Fruit fly (Drosophila melanogaster) whole organism, embryonic: Measurements from ENCODE around the gene Ir68b.
A peak's percentile ranks its signal among the peaks of the same experiment; 100 is the strongest.

Experiments
- ATbp ChIP-seq: fragments of 200-800 bp; sonication (Bioruptor generic); optimal IDR thresholded peaks from 2 replicates; lab custom pipeline; 2017; ENCODE audit warnings: missing biosample characterization, mild to moderate bottlenecking, missing genetic modification characterization, missing genetic modification reagents
- Asciz ChIP-seq: fragments of 200-800 bp; sonication (Bioruptor generic); optimal IDR thresholded peaks from 2 replicates; lab custom pipeline; 2017; ENCODE audit warnings: missing biosample characterization, mild to moderate bottlenecking, missing genetic modification characterization, missing genetic modification reagents
- CG1024 ChIP-seq: fragments of 200-800 bp; sonication (Bioruptor generic); IDR thresholded peaks from 2 replicates; pipeline ENCODE4 v1.3.6; 2022; ENCODE audit warnings: missing biosample characterization, missing genetic modification characterization
- CG10654 ChIP-seq: fragments of 200-800 bp; sonication (Bioruptor generic); optimal IDR thresholded peaks from 2 replicates; lab custom pipeline; 2016; ENCODE audit warnings: missing biosample characterization, missing genetic modification characterization
- CG1233 ChIP-seq: fragments of 200-800 bp; sonication (Bioruptor generic); optimal IDR thresholded peaks from 4 replicates; lab custom pipeline; 2018; ENCODE audit warnings: missing biosample characterization, mild to moderate bottlenecking, missing genetic modification characterization
- CG13123 ChIP-seq: fragments of 200-800 bp; sonication (Bioruptor generic); optimal IDR thresholded peaks from 2 replicates; lab custom pipeline; 2016; ENCODE audit warnings: missing biosample characterization, missing genetic modification characterization
- CG13287 ChIP-seq: fragments of 200-800 bp; sonication (Bioruptor generic); IDR thresholded peaks from 2 replicates; pipeline ENCODE4 v1.3.6; 2022; ENCODE audit warnings: missing biosample characterization, missing genetic modification characterization; ENCODE audit not compliant: partially characterized antibody
- CG14710 ChIP-seq: fragments of 200-800 bp; sonication (Bioruptor generic); optimal IDR thresholded peaks from 3 replicates; lab custom pipeline; 2019; ENCODE audit warnings: missing biosample characterization, mild to moderate bottlenecking, missing genetic modification characterization, moderate library complexity
- CG1602 ChIP-seq: fragments of 200-800 bp; sonication (Bioruptor generic); optimal IDR thresholded peaks from 3 replicates; lab custom pipeline; 2016; ENCODE audit warnings: missing biosample characterization, missing genetic modification characterization
- CG16863 ChIP-seq: fragments of 200-800 bp; sonication (Bioruptor generic); optimal IDR thresholded peaks from 3 replicates; lab custom pipeline; 2016; ENCODE audit warnings: missing biosample characterization, missing genetic modification characterization
- CG17328 ChIP-seq: fragments of 200-800 bp; sonication (Bioruptor generic); IDR thresholded peaks from 2 replicates; pipeline ENCODE4 v1.3.6; 2022; ENCODE audit warnings: missing biosample characterization, missing genetic modification characterization
- CG30020 ChIP-seq: fragments of 200-800 bp; optimal IDR thresholded peaks from 2 replicates; lab custom pipeline; 2019; ENCODE audit warnings: missing biosample characterization, mild to moderate bottlenecking, missing genetic modification characterization, moderate library complexity
- CG32532 ChIP-seq: fragments of 200-800 bp; sonication (Bioruptor generic); IDR thresholded peaks from 2 replicates; pipeline ENCODE4 v1.3.6; 2022; ENCODE audit warnings: missing biosample characterization, missing genetic modification characterization
- CG34224 ChIP-seq: fragments of 200-800 bp; sonication (Bioruptor generic); IDR thresholded peaks from 3 replicates; pipeline ENCODE4 v1.3.6; 2022; ENCODE audit warnings: missing biosample characterization, missing genetic modification characterization; ENCODE audit not compliant: partially characterized antibody
- CG34422 ChIP-seq: fragments of 200-800 bp; sonication (Bioruptor generic); IDR thresholded peaks from 3 replicates; pipeline ENCODE4 v1.3.6; 2022; ENCODE audit warnings: missing biosample characterization, missing genetic modification characterization
- CG6813 ChIP-seq: fragments of 200-800 bp; sonication (Bioruptor generic); optimal IDR thresholded peaks from 2 replicates; lab custom pipeline; 2017; ENCODE audit warnings: missing biosample characterization, missing genetic modification characterization, mild to moderate bottlenecking, moderate library complexity, missing genetic modification reagents
- CG8281 ChIP-seq: fragments of 200-800 bp; sonication (Bioruptor generic); optimal IDR thresholded peaks from 2 replicates; lab custom pipeline; 2018; ENCODE audit warnings: missing biosample characterization, mild to moderate bottlenecking, missing genetic modification characterization, moderate library complexity
- CHES-1-like ChIP-seq: fragments of 200-800 bp; sonication (Bioruptor generic); optimal IDR thresholded peaks from 2 replicates; lab custom pipeline; 2016; ENCODE audit warnings: missing biosample characterization, missing genetic modification characterization
- Dip2 ChIP-seq: fragments of 200-800 bp; sonication (Bioruptor generic); IDR thresholded peaks from 2 replicates; pipeline ENCODE4 v1.3.6; 2022; ENCODE audit warnings: missing biosample characterization, missing genetic modification characterization
- Dll ChIP-seq: fragments of 200-800 bp; sonication (Bioruptor generic); IDR thresholded peaks from 4 replicates; pipeline ENCODE4 v1.3.6; 2022; ENCODE audit warnings: missing biosample characterization, missing genetic modification characterization; ENCODE audit not compliant: partially characterized antibody
- Fer2 ChIP-seq: fragments of 200-800 bp; sonication (Bioruptor generic); optimal IDR thresholded peaks from 2 replicates; lab custom pipeline; 2018; ENCODE audit warnings: missing biosample characterization, mild to moderate bottlenecking, missing genetic modification characterization, moderate library complexity
- H15 ChIP-seq: fragments of 200-800 bp; sonication (Bioruptor generic); IDR thresholded peaks from 3 replicates; pipeline ENCODE4 v1.3.6; 2022; ENCODE audit warnings: missing biosample characterization, missing genetic modification characterization
- Hr3 ChIP-seq: fragments of 200-800 bp; sonication (Bioruptor generic); optimal IDR thresholded peaks from 3 replicates; lab custom pipeline; 2016; ENCODE audit warnings: missing biosample characterization, missing genetic modification characterization
- NC2α ChIP-seq: fragments of 200-800 bp; sonication (Bioruptor generic); optimal IDR thresholded peaks from 2 replicates; lab custom pipeline; 2016; ENCODE audit warnings: missing biosample characterization, missing genetic modification characterization
- Optix ChIP-seq: fragments of 200-800 bp; sonication (Bioruptor generic); IDR thresholded peaks from 3 replicates; pipeline ENCODE4 v1.3.6; 2022; ENCODE audit warnings: missing biosample characterization, missing genetic modification characterization
- PHDP ChIP-seq: fragments of 200-800 bp; sonication (Bioruptor generic); optimal IDR thresholded peaks from 3 replicates; lab custom pipeline; 2018; ENCODE audit warnings: missing biosample characterization, mild to moderate bottlenecking, missing genetic modification characterization, moderate library complexity
- Rfx ChIP-seq: fragments of 200-800 bp; sonication (Bioruptor generic); IDR thresholded peaks from 2 replicates; pipeline ENCODE4 v1.3.6; 2022; ENCODE audit warnings: missing biosample characterization, missing genetic modification characterization
- Sry-β ChIP-seq: fragments of 200-800 bp; sonication (Bioruptor generic); optimal IDR thresholded peaks from 2 replicates; lab custom pipeline; 2018; ENCODE audit warnings: missing biosample characterization, mild to moderate bottlenecking, missing genetic modification characterization, moderate library complexity
- Trl ChIP-seq, 3 experiments: fragments of >200 bp in 2 of 3; fragments of 200-800 bp in 1 of 3; sonication (Bioruptor generic) in 1 of 3; optimal IDR thresholded peaks; 2 replicates in 1 of 3; 3 replicates in 2 of 3; lab custom pipeline; 2016 to 2017; ENCODE audit warnings: missing biosample characterization in 1 of 3, missing genetic modification characterization in 1 of 3
- ash1 ChIP-seq: fragments of 200-800 bp; sonication (Bioruptor generic); optimal IDR thresholded peaks from 2 replicates; lab custom pipeline; 2018; ENCODE audit warnings: missing biosample characterization, mild to moderate bottlenecking, missing genetic modification characterization
- cwo ChIP-seq: fragments of 200-800 bp; sonication (Bioruptor generic); optimal IDR thresholded peaks from 3 replicates; lab custom pipeline; 2017; ENCODE audit warnings: missing biosample characterization, missing genetic modification characterization, mild to moderate bottlenecking, moderate library complexity, missing genetic modification reagents
- dpn ChIP-seq, 2 experiments: fragments of 200-800 bp; sonication (Bioruptor generic); optimal IDR thresholded peaks; 3 replicates each; lab custom pipeline; 2016; ENCODE audit warnings: missing biosample characterization in 2 of 2, missing genetic modification characterization in 2 of 2
- emc ChIP-seq: fragments of 200-800 bp; sonication (Bioruptor generic); optimal IDR thresholded peaks from 2 replicates; lab custom pipeline; 2016; ENCODE audit warnings: missing biosample characterization, missing genetic modification characterization
- ems ChIP-seq: fragments of 200-800 bp; sonication (Bioruptor generic); optimal IDR thresholded peaks from 3 replicates; lab custom pipeline; 2016; ENCODE audit warnings: missing biosample characterization, missing genetic modification characterization
- jigr1 ChIP-seq: fragments of 200-800 bp; sonication (Bioruptor generic); IDR thresholded peaks from 3 replicates; pipeline ENCODE4 v1.3.6; 2022; ENCODE audit warnings: missing biosample characterization, missing genetic modification characterization
- kah ChIP-seq: fragments of 200-800 bp; sonication (Bioruptor generic); optimal IDR thresholded peaks from 2 replicates; lab custom pipeline; 2018; ENCODE audit warnings: missing biosample characterization, mild to moderate bottlenecking, missing genetic modification characterization
- kni ChIP-seq: fragments of 200-800 bp; sonication (Bioruptor generic); optimal IDR thresholded peaks from 3 replicates; lab custom pipeline; 2017; ENCODE audit warnings: mild to moderate bottlenecking, missing biosample characterization, missing genetic modification reagents, missing genetic modification characterization
- lbe ChIP-seq: fragments of 200-800 bp; sonication (Bioruptor generic); optimal IDR thresholded peaks from 2 replicates; lab custom pipeline; 2016; ENCODE audit warnings: missing biosample characterization, mild to moderate bottlenecking, missing genetic modification characterization
- oc ChIP-seq: fragments of 200-800 bp; sonication (Bioruptor generic); optimal IDR thresholded peaks from 2 replicates; lab custom pipeline; 2018; ENCODE audit warnings: missing biosample characterization, mild to moderate bottlenecking, missing genetic modification characterization, moderate library complexity
- pfk ChIP-seq: fragments of 200-800 bp; sonication (Bioruptor generic); optimal IDR thresholded peaks from 2 replicates; lab custom pipeline; 2018; ENCODE audit warnings: missing biosample characterization, mild to moderate bottlenecking, missing genetic modification characterization, moderate library complexity
- pnt ChIP-seq: fragments of 200-800 bp; sonication (Bioruptor generic); optimal IDR thresholded peaks from 3 replicates; lab custom pipeline; 2016; ENCODE audit warnings: missing biosample characterization, missing genetic modification characterization
- ranshi ChIP-seq: fragments of 200-800 bp; sonication (Bioruptor generic); IDR thresholded peaks from 2 replicates; pipeline ENCODE4 v1.3.6; 2022; ENCODE audit warnings: missing biosample characterization, missing genetic modification characterization
- salm ChIP-seq: fragments of 200-800 bp; sonication (Bioruptor generic); optimal IDR thresholded peaks from 2 replicates; lab custom pipeline; 2018; ENCODE audit warnings: missing biosample characterization, mild to moderate bottlenecking, missing genetic modification characterization
- sima ChIP-seq: fragments of 200-800 bp; sonication (Bioruptor generic); optimal IDR thresholded peaks from 2 replicates; lab custom pipeline; 2016; ENCODE audit warnings: missing biosample characterization, missing genetic modification characterization
- slbo ChIP-seq: fragments of 200-800 bp; sonication (Bioruptor generic); IDR thresholded peaks from 2 replicates; pipeline ENCODE4 v1.3.6; 2022; ENCODE audit warnings: missing biosample characterization, missing genetic modification characterization
- tx ChIP-seq: fragments of 200-800 bp; sonication (Bioruptor generic); optimal IDR thresholded peaks from 2 replicates; lab custom pipeline; 2016; ENCODE audit warnings: missing biosample characterization, missing genetic modification characterization
- vnd ChIP-seq: fragments of 200-800 bp; sonication (Bioruptor generic); IDR thresholded peaks from 3 replicates; pipeline ENCODE4 v1.3.6; 2022; ENCODE audit warnings: missing biosample characterization, missing genetic modification characterization; ENCODE audit not compliant: partially characterized antibody
- zf30C ChIP-seq: fragments of 200-800 bp; sonication (Bioruptor generic); optimal IDR thresholded peaks from 3 replicates; lab custom pipeline; 2018; ENCODE audit warnings: missing biosample characterization, mild to moderate bottlenecking, missing genetic modification characterization

The Ir68b gene

dm6 chr3L:12111081-12111958 is 15.9 kb downstream of the Ir68b start (continued):
- TF ChIP-seq CG6813 (peak; percentile 54), kni (GFP tag; lab: Kevin White, UChicago) (peak; percentile 87), CG13287 (GFP tag; lab: Robert Waterston, UW) (no peak), CG34422 (peak; percentile 69; the same call in 2 of the 3 replicates), Dip2 (no peak), dpn (GFP tag; optimal IDR thresholded peaks at IDR 0.05; lab: Kevin White, UChicago) (peak in 1 of 2 experiments; percentile 68), Dll (GFP tag; lab: Robert Waterston, UW) (no peak), ATbp (peak; percentile 47), H15 (GFP tag; lab: Robert Waterston, UW) (0 out of 3 replicates have a peak, but pooled peaks have one; percentile 46), CG8281 (tag; lab: Kevin White, UChicago) (peak; percentile 71), CG32532 (GFP tag; lab: Robert Waterston, UW) (peak; percentile 63), CHES-1-like (GFP tag; lab: Kevin White, UChicago) (peak; percentile 6), cwo (peak; percentile 77), Rfx (GFP tag; lab: Robert Waterston, UW) (peak; percentile 68; the same call in 1 of the 2 replicates), CG30020 (peak; percentile 77), tx (GFP tag; lab: Kevin White, UChicago) (no peak), pfk (GFP tag; lab: Kevin White, UChicago) (no peak), CG1233 (peak; percentile 86), Trl (optimal IDR thresholded peaks at IDR 0.05; lab: Kevin White, UChicago) (peak; percentile 53 to 75), Trl (GFP tag; optimal IDR thresholded peaks at IDR 0.05; lab: Kevin White, UChicago) (peak; percentile 25), Hr3 (peak; percentile 81), ranshi (GFP tag; lab: Robert Waterston, UW) (no peak), jigr1 (no peak; the same call in 2 of the 3 replicates), CG14710 (tag; lab: Kevin White, UChicago) (peak; percentile 94), ems (GFP tag; lab: Kevin White, UChicago) (peak; percentile 59), emc (GFP tag; lab: Kevin White, UChicago) (no peak), CG1024 (GFP tag; lab: Robert Waterston, UW) (no peak), PHDP (tag; lab: Kevin White, UChicago) (peak; percentile 93), CG13123 (GFP tag; lab: Kevin White, UChicago) (peak; percentile 57), lbe (GFP tag; lab: Kevin White, UChicago) (no peak), Sry-β (GFP tag; lab: Kevin White, UChicago) (no peak), CG34224 (GFP tag; lab: Robert Waterston, UW) (no peak), Optix (GFP tag; lab: Robert Waterston, UW) (no peak), CG17328 (GFP tag; lab: Robert Waterston, UW) (peak; percentile 73), Fer2 (tag; lab: Kevin White, UChicago) (peak; percentile 39), CG16863 (peak; percentile 14), kah (GFP tag; lab: Kevin White, UChicago) (peak; percentile 59), oc (tag; lab: Kevin White, UChicago) (peak; percentile 78), NC2α (GFP tag; lab: Kevin White, UChicago) (no peak), ash1 (no peak), slbo (GFP tag; lab: Robert Waterston, UW) (peak; percentile 74), CG10654 (GFP tag; lab: Kevin White, UChicago) (peak; percentile 60), salm (tag; lab: Kevin White, UChicago) (peak; percentile 53), pnt (GFP tag; lab: Kevin White, UChicago) (no peak), sima (GFP tag; lab: Kevin White, UChicago) (no peak), zf30C (GFP tag; lab: Kevin White, UChicago) (peak; percentile 71), vnd (GFP tag; lab: Robert Waterston, UW) (no peak), Asciz (peak; percentile 83), CG1602 (GFP tag; lab: Kevin White, UChicago) (peak; percentile 79)
